Worm (Caenorhabditis elegans) whole organism, L2 larva: ENCODE data around the gene jbts-14.

Experiments used
- F13H6.1 ChIP-seq: sonication (generic microtip); optimal IDR thresholded peaks from 2 replicates; lab custom pipeline; 2016; ENCODE audit warnings: missing genetic modification characterization, missing compliant biosample characterization
- aly-2 ChIP-seq: fragments of 150-350 bp; optimal IDR thresholded peaks from 2 replicates; lab custom pipeline; 2014; ENCODE audit warnings: missing biosample characterization, missing genetic modification characterization
- ama-1 ChIP-seq: fragments of 150-350 bp; optimal IDR thresholded peaks from 2 replicates; lab custom pipeline; 2018; ENCODE audit warnings: inconsistent platforms
- blmp-1 ChIP-seq: sonication (generic microtip); optimal IDR thresholded peaks from 2 replicates; lab custom pipeline; 2017; ENCODE audit warnings: missing genetic modification characterization, mild to moderate bottlenecking, missing compliant biosample characterization, antibody characterized with exemption, moderate library complexity; ENCODE audit not compliant: insufficient read depth
- egl-27 ChIP-seq: sonication (generic microtip); optimal IDR thresholded peaks from 3 replicates; lab custom pipeline; 2017; ENCODE audit warnings: missing biosample characterization, missing genetic modification reagents, missing genetic modification characterization
- elt-3 ChIP-seq: sonication (generic microtip); optimal IDR thresholded peaks from 2 replicates; lab custom pipeline; 2017; ENCODE audit warnings: missing biosample characterization, missing genetic modification characterization
- fos-1 ChIP-seq: fragments of 150-350 bp; optimal IDR thresholded peaks from 2 replicates; lab custom pipeline; 2014; ENCODE audit warnings: missing biosample characterization, missing genetic modification characterization
- mab-5 ChIP-seq: fragments of 150-350 bp; optimal IDR thresholded peaks from 2 replicates; lab custom pipeline; 2014; ENCODE audit warnings: missing biosample characterization, missing genetic modification characterization
- mdl-1 ChIP-seq, 2 experiments: fragments of 150-350 bp in 1 of 2; sonication (generic microtip) in 1 of 2; optimal IDR thresholded peaks; 2 replicates each; lab custom pipeline; 2017; ENCODE audit warnings: missing biosample characterization in 2 of 2, missing genetic modification characterization in 2 of 2
- nhr-11 ChIP-seq: fragments of 150-350 bp; optimal IDR thresholded peaks from 2 replicates; lab custom pipeline; 2014; ENCODE audit warnings: missing biosample characterization, missing genetic modification characterization
- nhr-6 ChIP-seq: fragments of 150-350 bp; optimal IDR thresholded peaks from 2 replicates; lab custom pipeline; 2014; ENCODE audit warnings: missing biosample characterization, missing genetic modification characterization
- nhr-77 ChIP-seq: fragments of 150-350 bp; optimal IDR thresholded peaks from 2 replicates; lab custom pipeline; 2014; ENCODE audit warnings: missing biosample characterization, missing genetic modification characterization
- skn-1 ChIP-seq: sonication (generic microtip); optimal IDR thresholded peaks from 2 replicates; lab custom pipeline; 2017; ENCODE audit warnings: missing biosample characterization, missing genetic modification characterization
- ztf-11 ChIP-seq: sonication (generic microtip); optimal IDR thresholded peaks from 2 replicates; lab custom pipeline; 2017; ENCODE audit warnings: missing biosample characterization, missing genetic modification characterization

DNA sequence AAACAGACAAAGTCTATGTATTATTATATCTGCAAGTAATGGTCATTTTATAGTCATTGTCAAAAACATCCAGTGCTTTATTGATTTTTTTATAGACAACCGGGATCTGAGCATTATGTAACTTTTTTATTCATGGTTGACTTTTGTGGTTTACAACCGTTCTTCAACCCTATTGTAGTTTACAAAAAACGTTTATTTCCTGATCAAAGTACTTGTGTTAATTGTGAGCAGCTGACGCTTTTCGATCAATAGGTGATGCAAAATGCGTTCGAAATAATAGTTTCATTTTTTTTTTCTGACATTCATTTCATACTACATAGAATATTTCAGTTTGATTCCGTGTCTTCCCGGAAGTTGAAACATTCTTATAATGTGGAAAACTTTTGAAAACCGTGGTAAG lies 31.3 kb upstream of the jbts-14 start, which contains the start of the genes K09E2.2 and K09E2.3:
- no peak for TF ChIP-seq mab-5 (tag; lab: Kevin White, UChicago)
- no peak for TF ChIP-seq skn-1 (tag; lab: Kevin White, UChicago)
- no peak for TF ChIP-seq elt-3
- TF ChIP-seq nhr-6 (tag; lab: Kevin White, UChicago) = no peak
- no peak for TF ChIP-seq ztf-11 (tag; lab: Kevin White, UChicago)
- no peak for TF ChIP-seq F13H6.1 (tag; lab: Kevin White, UChicago)
- TF ChIP-seq ama-1 = no peak
- no peak for TF ChIP-seq mdl-1 (tag; optimal IDR thresholded peaks at IDR 0.05; lab: Kevin White, UChicago)
- TF ChIP-seq nhr-77 (tag; lab: Kevin White, UChicago) = no peak
- no peak for TF ChIP-seq blmp-1 (tag; lab: Kevin White, UChicago)
- no peak for TF ChIP-seq egl-27 (tag; lab: Kevin White, UChicago)
- TF ChIP-seq fos-1 = no peak
- no peak for TF ChIP-seq aly-2 (tag; lab: Kevin White, UChicago)
- TF ChIP-seq nhr-11 (tag; lab: Kevin White, UChicago) = no peak
